Worm (Caenorhabditis elegans) whole organism, L1 larva: ENCODE data around the gene C27B7.9.

Experiments used
- efl-1 ChIP-seq, 4 experiments: fragments of 150-350 bp; optimal IDR thresholded peaks in 3 of 4; peaks in 1 of 4; 1 replicate in 1 of 4; 2 replicates in 3 of 4; lab custom pipeline; 2014; ENCODE audit warnings: missing biosample characterization in 2 of 4, missing genetic modification characterization in 2 of 4, missing genetic modification reagents in 2 of 4
- lin-39 ChIP-seq: fragments of 150-350 bp; optimal IDR thresholded peaks from 2 replicates; lab custom pipeline; 2014; ENCODE audit warnings: missing biosample characterization, missing genetic modification reagents, missing genetic modification characterization
- mdl-1 ChIP-seq, 2 experiments: fragments of 150-350 bp; optimal IDR thresholded peaks; 2 replicates each; lab custom pipeline; 2014 to 2017; ENCODE audit warnings: missing biosample characterization in 2 of 2, missing genetic modification characterization in 2 of 2, inconsistent platforms in 1 of 2
- zip-4 ChIP-seq: fragments of 200-800 bp; sonication (Bioruptor generic); optimal IDR thresholded peaks from 2 replicates; lab custom pipeline; 2018; ENCODE audit warnings: mild to moderate bottlenecking, missing genetic modification characterization, moderate library complexity, missing compliant biosample characterization

ce11 chrIV:8872958-8873357 lies 43.0 kb downstream of the C27B7.9 start, which contains the start of gene C09G9.3:
- TF ChIP-seq lin-39 (no peak), mdl-1 (tag; optimal IDR thresholded peaks at IDR 0.05; lab: Kevin White, UChicago) (no peak), efl-1 (optimal IDR thresholded peaks at IDR 0.05; lab: Kevin White, UChicago) (no peak), efl-1 (GFP tag; optimal IDR thresholded peaks at IDR 0.05 in 1 of 2; lab: Kevin White, UChicago) (no peak), zip-4 (GFP tag; lab: Kevin White, UChicago) (no peak)
